Worm (Caenorhabditis elegans) whole organism, young adult: Measurements from ENCODE around the gene ZK643.5.

Experiments used
- B0261.1 ChIP-seq: sonication (generic microtip); optimal IDR thresholded peaks from 2 replicates; lab custom pipeline; 2016; ENCODE audit warnings: mild to moderate bottlenecking, missing genetic modification characterization, moderate library complexity, missing compliant biosample characterization
- D2030.7 ChIP-seq: fragments of 200-800 bp; sonication (Bioruptor generic); IDR thresholded peaks from 2 replicates; pipeline ENCODE4 v1.3.6; 2022; ENCODE audit warnings: missing genetic modification reagents, missing genetic modification characterization, missing compliant biosample characterization
- F10E7.11 ChIP-seq: sonication (generic microtip); optimal IDR thresholded peaks from 2 replicates; lab custom pipeline; 2017; ENCODE audit warnings: mild to moderate bottlenecking, missing genetic modification characterization, moderate library complexity, missing compliant biosample characterization
- F39B2.1 ChIP-seq: fragments of 200-800 bp; sonication (Bioruptor generic); IDR thresholded peaks from 2 replicates; pipeline ENCODE4 v1.3.6; 2022; ENCODE audit warnings: missing genetic modification reagents, missing genetic modification characterization, missing compliant biosample characterization
- F57A8.1 ChIP-seq: fragments of 200-800 bp; sonication (Bioruptor generic); optimal IDR thresholded peaks from 2 replicates; lab custom pipeline; 2018; ENCODE audit warnings: mild to moderate bottlenecking, missing genetic modification characterization, moderate library complexity, missing compliant biosample characterization
- K11D2.4 ChIP-seq: fragments of 200-800 bp; sonication (Bioruptor generic); IDR thresholded peaks from 2 replicates; pipeline ENCODE4 v1.3.6; 2022; ENCODE audit warnings: missing genetic modification reagents, missing genetic modification characterization, missing compliant biosample characterization
- K12H6.12 ChIP-seq: fragments of 200-800 bp; sonication (Bioruptor generic); optimal IDR thresholded peaks from 2 replicates; lab custom pipeline; 2018; ENCODE audit warnings: mild to moderate bottlenecking, missing genetic modification characterization, missing compliant biosample characterization
- Y56A3A.18 ChIP-seq: fragments of 200-800 bp; sonication (Bioruptor generic); IDR thresholded peaks from 2 replicates; pipeline ENCODE4 v1.3.6; 2022; ENCODE audit warnings: missing genetic modification reagents, missing genetic modification characterization, missing compliant biosample characterization
- ZK185.1 ChIP-seq: sonication (generic microtip); optimal IDR thresholded peaks from 2 replicates; lab custom pipeline; 2016; ENCODE audit warnings: mild to moderate bottlenecking, missing genetic modification characterization, missing compliant biosample characterization; ENCODE audit not compliant: poor library complexity, severe bottlenecking
- ama-1 ChIP-seq, 3 experiments: fragments of 150-350 bp in 1 of 3; sonication (generic microtip) in 2 of 3; optimal IDR thresholded peaks; 2 replicates each; lab custom pipeline; 2014 to 2018; ENCODE audit warnings: missing biosample characterization in 2 of 3, missing genetic modification characterization in 2 of 3, missing genetic modification reagents in 2 of 3
- aptf-2 ChIP-seq: fragments of 200-800 bp; sonication (Bioruptor generic); conservative IDR thresholded peaks from 2 replicates; pipeline ENCODE4 v1.3.6; 2022; ENCODE audit warnings: missing genetic modification reagents, missing genetic modification characterization, missing compliant biosample characterization
- athp-1 ChIP-seq: sonication (generic microtip); optimal IDR thresholded peaks from 2 replicates; lab custom pipeline; 2017; ENCODE audit warnings: mild to moderate bottlenecking, missing genetic modification characterization, missing compliant biosample characterization
- cebp-2 ChIP-seq: fragments of 200-800 bp; sonication (Bioruptor generic); IDR thresholded peaks from 2 replicates; pipeline ENCODE4 v1.3.6; 2022; ENCODE audit warnings: missing genetic modification characterization, missing compliant biosample characterization
- ceh-27 ChIP-seq: fragments of 200-800 bp; sonication (Bioruptor generic); optimal IDR thresholded peaks from 2 replicates; lab custom pipeline; 2018; ENCODE audit warnings: mild to moderate bottlenecking, missing genetic modification characterization, moderate library complexity, missing compliant biosample characterization
- ceh-40 ChIP-seq: fragments of 200-800 bp; sonication (Bioruptor generic); IDR thresholded peaks from 2 replicates; pipeline ENCODE4 v1.3.6; 2022; ENCODE audit warnings: missing genetic modification characterization, missing compliant biosample characterization
- ceh-79 ChIP-seq: sonication (generic microtip); optimal IDR thresholded peaks from 2 replicates; lab custom pipeline; 2017; ENCODE audit warnings: mild to moderate bottlenecking, missing genetic modification characterization, missing compliant biosample characterization
- dpl-1 ChIP-seq: fragments of 150-350 bp; optimal IDR thresholded peaks from 2 replicates; lab custom pipeline; 2014; ENCODE audit warnings: missing biosample characterization, missing genetic modification reagents, missing genetic modification characterization
- efl-1 ChIP-seq: fragments of 150-350 bp; optimal IDR thresholded peaks from 2 replicates; lab custom pipeline; 2014; ENCODE audit warnings: missing biosample characterization, missing genetic modification reagents, missing genetic modification characterization
- hlh-26 ChIP-seq: fragments of 200-800 bp; sonication (Bioruptor generic); conservative IDR thresholded peaks from 2 replicates; pipeline ENCODE4 v1.3.6; 2022; ENCODE audit warnings: missing genetic modification reagents, missing genetic modification characterization, missing compliant biosample characterization
- hmg-1.2 ChIP-seq: fragments of 200-800 bp; sonication (Bioruptor generic); IDR thresholded peaks from 2 replicates; pipeline ENCODE4 v1.3.6; 2022; ENCODE audit warnings: missing genetic modification reagents, missing genetic modification characterization, missing compliant biosample characterization
- hsf-1 ChIP-seq: fragments of 200-800 bp; sonication (Bioruptor generic); IDR thresholded peaks from 2 replicates; pipeline ENCODE4 v1.3.6; 2022; ENCODE audit warnings: missing genetic modification reagents, missing genetic modification characterization, missing compliant biosample characterization
- lin-35 ChIP-seq, 3 experiments: fragments of 150-350 bp in 2 of 3; sonication (generic microtip) in 1 of 3; optimal IDR thresholded peaks; 2 replicates each; lab custom pipeline; 2014 to 2018; ENCODE audit warnings: missing biosample characterization in 3 of 3, missing genetic modification characterization in 3 of 3, missing genetic modification reagents in 3 of 3
- lin-54 ChIP-seq: fragments of 200-800 bp; sonication (Bioruptor generic); optimal IDR thresholded peaks from 2 replicates; lab custom pipeline; 2018; ENCODE audit warnings: mild to moderate bottlenecking, missing genetic modification characterization, missing compliant biosample characterization
- lsl-1 ChIP-seq: fragments of 200-800 bp; sonication (Bioruptor generic); optimal IDR thresholded peaks from 2 replicates; lab custom pipeline; 2018; ENCODE audit warnings: mild to moderate bottlenecking, missing genetic modification characterization, moderate library complexity, missing compliant biosample characterization
- lsy-27 ChIP-seq: sonication (generic microtip); optimal IDR thresholded peaks from 2 replicates; lab custom pipeline; 2017; ENCODE audit warnings: missing genetic modification characterization, mild to moderate bottlenecking, missing compliant biosample characterization, antibody characterized with exemption, missing genotype, borderline replicate concordance; ENCODE audit not compliant: insufficient read depth
- madf-3 ChIP-seq: fragments of 200-800 bp; sonication (Bioruptor generic); IDR thresholded peaks from 2 replicates; pipeline ENCODE4 v1.3.6; 2022; ENCODE audit warnings: missing genetic modification reagents, missing genetic modification characterization, missing compliant biosample characterization
- madf-6 ChIP-seq: fragments of 200-800 bp; sonication (Bioruptor generic); IDR thresholded peaks from 2 replicates; pipeline ENCODE4 v1.3.6; 2022; ENCODE audit warnings: missing genetic modification reagents, missing genetic modification characterization, missing compliant biosample characterization
- madf-8 ChIP-seq: fragments of 200-800 bp; sonication (Bioruptor generic); conservative IDR thresholded peaks from 2 replicates; pipeline ENCODE4 v1.3.6; 2022; ENCODE audit warnings: missing genetic modification reagents, missing genetic modification characterization, missing compliant biosample characterization
- mel-28 ChIP-seq: sonication (generic microtip); optimal IDR thresholded peaks from 2 replicates; lab custom pipeline; 2016; ENCODE audit warnings: borderline replicate concordance, mild to moderate bottlenecking, missing genetic modification characterization, missing compliant biosample characterization
- mxl-1 ChIP-seq: sonication (generic microtip); optimal IDR thresholded peaks from 2 replicates; lab custom pipeline; 2016; ENCODE audit warnings: missing genetic modification characterization, missing compliant biosample characterization
- nfya-2 ChIP-seq: fragments of 200-800 bp; sonication (Bioruptor generic); IDR thresholded peaks from 2 replicates; pipeline ENCODE4 v1.3.6; 2022; ENCODE audit warnings: missing genetic modification reagents, missing genetic modification characterization, missing compliant biosample characterization
- nfyb-1 ChIP-seq: fragments of 200-800 bp; sonication (Bioruptor generic); IDR thresholded peaks from 2 replicates; pipeline ENCODE4 v1.3.6; 2022; ENCODE audit warnings: missing genetic modification reagents, missing genetic modification characterization, missing compliant biosample characterization
- nhr-80 ChIP-seq: sonication (generic microtip); optimal IDR thresholded peaks from 2 replicates; lab custom pipeline; 2016; ENCODE audit warnings: missing genetic modification characterization, missing compliant biosample characterization
- nhr-90 ChIP-seq: sonication (generic microtip); optimal IDR thresholded peaks from 2 replicates; lab custom pipeline; 2016; ENCODE audit warnings: missing genotype, mild to moderate bottlenecking, missing genetic modification characterization, missing compliant biosample characterization
- snpc-1.3 ChIP-seq: sonication (generic microtip); optimal IDR thresholded peaks from 2 replicates; lab custom pipeline; 2017; ENCODE audit warnings: missing genetic modification characterization, mild to moderate bottlenecking, missing compliant biosample characterization, antibody characterized with exemption, moderate library complexity, missing genotype, missing genetic modification reagents; ENCODE audit not compliant: insufficient read depth
- somi-1 ChIP-seq: fragments of 200-800 bp; sonication (Bioruptor generic); optimal IDR thresholded peaks from 2 replicates; lab custom pipeline; 2018; ENCODE audit warnings: mild to moderate bottlenecking, missing genetic modification characterization, missing compliant biosample characterization
- sptf-2 ChIP-seq: fragments of 200-800 bp; sonication (Bioruptor generic); optimal IDR thresholded peaks from 2 replicates; lab custom pipeline; 2018; ENCODE audit warnings: mild to moderate bottlenecking, missing genetic modification characterization, missing compliant biosample characterization
- tbp1 ChIP-seq: fragments of 200-800 bp; sonication (Bioruptor generic); optimal IDR thresholded peaks from 2 replicates; lab custom pipeline; 2018; ENCODE audit warnings: mild to moderate bottlenecking, missing genetic modification characterization, missing compliant biosample characterization
- tlf-1 ChIP-seq: fragments of 200-800 bp; sonication (Bioruptor generic); optimal IDR thresholded peaks from 2 replicates; lab custom pipeline; 2018; ENCODE audit warnings: mild to moderate bottlenecking, missing genetic modification characterization, missing compliant biosample characterization
- ztf-18 ChIP-seq: sonication (generic microtip); optimal IDR thresholded peaks from 2 replicates; lab custom pipeline; 2016; ENCODE audit warnings: missing genotype, mild to moderate bottlenecking, missing genetic modification characterization, missing compliant biosample characterization
- ztf-25 ChIP-seq: fragments of 200-800 bp; sonication (Bioruptor generic); IDR thresholded peaks from 2 replicates; pipeline ENCODE4 v1.3.6; 2022; ENCODE audit warnings: missing genetic modification reagents, missing genetic modification characterization, missing compliant biosample characterization
- ztf-26 ChIP-seq: sonication (generic microtip); optimal IDR thresholded peaks from 2 replicates; lab custom pipeline; 2017; ENCODE audit warnings: missing genetic modification characterization, missing compliant biosample characterization
- ztf-3 ChIP-seq: fragments of 200-800 bp; sonication (Bioruptor generic); optimal IDR thresholded peaks from 2 replicates; lab custom pipeline; 2018; ENCODE audit warnings: mild to moderate bottlenecking, missing genetic modification characterization, missing compliant biosample characterization

Gene ZK643.5

ce11 chrIII:8984412-8984811, 28.4 kb upstream of the ZK643.5 start:
- TF ChIP-seq F57A8.1 (GFP tag; lab: Kevin White, UChicago), result no peak
- no peak for TF ChIP-seq madf-8
- TF ChIP-seq efl-1 (GFP tag; lab: Kevin White, UChicago), result no peak
- 0 out of 2 replicates have a peak, but pooled peaks have one; percentile 49 for TF ChIP-seq F39B2.1 (GFP tag; lab: Robert Waterston, UW)
- no peak for TF ChIP-seq F10E7.11
- TF ChIP-seq madf-3, result no peak
- peak; percentile 4 for TF ChIP-seq lin-54 (GFP tag; lab: Kevin White, UChicago)
- TF ChIP-seq K12H6.12 (tag; lab: Kevin White, UChicago), result no peak
- no peak for TF ChIP-seq aptf-2 (GFP tag; lab: Robert Waterston, UW)
- TF ChIP-seq nfyb-1 (GFP tag; lab: Robert Waterston, UW), result no peak
- TF ChIP-seq ceh-79, result no peak
- no peak for TF ChIP-seq lin-35 (GFP tag; optimal IDR thresholded peaks at IDR 0.05; lab: Kevin White, UChicago)
- TF ChIP-seq ceh-40 (GFP tag; lab: Robert Waterston, UW), result no peak
- 0 out of 2 replicates have a peak, but pooled peaks have one; percentile 22 for TF ChIP-seq hsf-1 (GFP tag; lab: Robert Waterston, UW)
- TF ChIP-seq mel-28, result no peak
- no peak for TF ChIP-seq mxl-1 (tag; lab: Kevin White, UChicago)
- TF ChIP-seq lsy-27 (tag; lab: Kevin White, UChicago), result no peak
- no peak for TF ChIP-seq ztf-26 (tag; lab: Kevin White, UChicago)
- no peak for TF ChIP-seq athp-1 (tag; lab: Kevin White, UChicago)
- no peak for TF ChIP-seq snpc-1.3 (tag; lab: Kevin White, UChicago)
- TF ChIP-seq tlf-1, result no peak
- TF ChIP-seq madf-6 (GFP tag; lab: Robert Waterston, UW), result peak; percentile 6; the same call in 1 of the 2 replicates
- no peak for TF ChIP-seq hmg-1.2
- no peak for TF ChIP-seq ztf-18 (tag; lab: Kevin White, UChicago)
- no peak for TF ChIP-seq ztf-25 (GFP tag; lab: Robert Waterston, UW)
- no peak for TF ChIP-seq lsl-1 (GFP tag; lab: Kevin White, UChicago)
- no peak for TF ChIP-seq Y56A3A.18 (GFP tag; lab: Robert Waterston, UW)
- TF ChIP-seq cebp-2 (GFP tag; lab: Robert Waterston, UW), result no peak
- TF ChIP-seq nhr-80 (tag; lab: Kevin White, UChicago), result peak; percentile 11
- no peak for TF ChIP-seq B0261.1 (tag; lab: Kevin White, UChicago)
- TF ChIP-seq D2030.7 (GFP tag; lab: Robert Waterston, UW), result no peak
- no peak for TF ChIP-seq sptf-2 (GFP tag; lab: Kevin White, UChicago)

- TF ChIP-seq hsf-1 (GFP tag; lab: Robert Waterston, UW), result peak; percentile 39; the same call in 1 of the 2 replicates
- TF ChIP-seq ceh-27 (GFP tag; lab: Kevin White, UChicago), result peak; percentile 31
- TF ChIP-seq dpl-1 (GFP tag; lab: Kevin White, UChicago), result no peak
- TF ChIP-seq ztf-26 (tag; lab: Kevin White, UChicago), result peak; percentile 19
- no peak for TF ChIP-seq madf-8
- TF ChIP-seq F39B2.1 (GFP tag; lab: Robert Waterston, UW), result no peak
- no peak for TF ChIP-seq ztf-3
- TF ChIP-seq K11D2.4 (GFP tag; lab: Robert Waterston, UW), result peak; percentile 39; the same call in 1 of the 2 replicates
- TF ChIP-seq ZK185.1 (tag; lab: Kevin White, UChicago), result no peak
- peak; percentile 36 for TF ChIP-seq tbp1 (GFP tag; lab: Kevin White, UChicago)
- peak; percentile 49 for TF ChIP-seq ama-1 (optimal IDR thresholded peaks at IDR 0.05; lab: Kevin White, UChicago)
- TF ChIP-seq ama-1 (GFP tag; optimal IDR thresholded peaks at IDR 0.05; lab: Kevin White, UChicago), result no peak
- TF ChIP-seq hlh-26 (GFP tag; lab: Robert Waterston, UW), result no peak
- TF ChIP-seq nhr-90 (tag; lab: Kevin White, UChicago), result peak; percentile 8
- TF ChIP-seq somi-1 (GFP tag; lab: Kevin White, UChicago), result peak; percentile 60
- no peak for TF ChIP-seq nfya-2
Measured at ce11 chrIII:8983811-8984210, 27.8 kb upstream of the ZK643.5 start.
